Worm (Caenorhabditis elegans) whole organism, L3 larva: ENCODE data around the gene F58F9.3.

Experiments
- R02D3.7 ChIP-seq: fragments of 150-350 bp; optimal IDR thresholded peaks from 2 replicates; lab custom pipeline; 2014; ENCODE audit warnings: missing biosample characterization, missing genetic modification characterization
- ZK546.5 ChIP-seq: sonication (generic microtip); optimal IDR thresholded peaks from 2 replicates; lab custom pipeline; 2017; ENCODE audit warnings: missing biosample characterization, missing genetic modification characterization
- aly-2 ChIP-seq: fragments of 150-350 bp; optimal IDR thresholded peaks from 2 replicates; lab custom pipeline; 2014; ENCODE audit warnings: missing biosample characterization, missing genetic modification characterization
- ceh-82 ChIP-seq: fragments of 150-350 bp; optimal IDR thresholded peaks from 2 replicates; lab custom pipeline; 2014; ENCODE audit warnings: missing biosample characterization, missing genetic modification characterization
- ceh-9 ChIP-seq: sonication (generic microtip); optimal IDR thresholded peaks from 2 replicates; lab custom pipeline; 2018; ENCODE audit warnings: missing biosample characterization, missing genetic modification characterization
- elt-3 ChIP-seq, 3 experiments: fragments of 150-350 bp in 1 of 3; sonication (generic microtip) in 2 of 3; optimal IDR thresholded peaks; 2 replicates in 2 of 3; 4 replicates in 1 of 3; lab custom pipeline; 2014 to 2017; ENCODE audit warnings: missing biosample characterization in 3 of 3, missing genetic modification characterization in 3 of 3
- nhr-12 ChIP-seq: fragments of 150-350 bp; optimal IDR thresholded peaks from 2 replicates; lab custom pipeline; 2014; ENCODE audit warnings: missing biosample characterization, missing genetic modification characterization
- nhr-237 ChIP-seq: fragments of 150-350 bp; optimal IDR thresholded peaks from 2 replicates; lab custom pipeline; 2014; ENCODE audit warnings: missing biosample characterization, missing genetic modification characterization
- nhr-25 ChIP-seq: sonication (generic microtip); optimal IDR thresholded peaks from 2 replicates; lab custom pipeline; 2017; ENCODE audit warnings: missing biosample characterization, missing genetic modification characterization
- nhr-28 ChIP-seq: fragments of 150-350 bp; optimal IDR thresholded peaks from 2 replicates; lab custom pipeline; 2014; ENCODE audit warnings: missing biosample characterization, missing genetic modification characterization
- unc-62 ChIP-seq: fragments of 150-350 bp; sonication (generic microtip); optimal IDR thresholded peaks from 4 replicates; lab custom pipeline; 2014; ENCODE audit warnings: missing biosample characterization, missing genetic modification reagents, missing genetic modification characterization

DNA sequence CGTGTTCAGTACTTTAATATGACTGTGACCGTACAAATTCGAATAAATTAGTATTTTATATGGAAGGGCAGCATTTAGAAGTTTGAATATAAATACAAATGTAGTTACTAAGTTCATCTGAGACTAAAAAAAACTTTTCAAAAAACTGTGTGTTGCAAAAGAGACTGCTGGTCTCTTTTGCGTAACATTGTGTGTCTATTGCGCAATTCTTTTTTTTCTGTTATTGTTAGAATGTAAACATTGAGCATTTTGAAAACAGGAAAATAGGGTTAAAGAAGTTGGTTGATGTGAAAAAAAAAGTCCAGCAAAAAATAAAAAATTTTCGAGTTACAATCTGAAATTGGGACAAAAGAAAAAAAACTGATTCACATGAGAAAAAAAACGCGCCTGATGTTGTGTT, 23.7 kb upstream of the F58F9.3 start:
- TF ChIP-seq nhr-28 (no peak), nhr-237 (no peak), nhr-12 (tag; lab: Kevin White, UChicago) (no peak), elt-3 (tag; optimal IDR thresholded peaks at IDR 0.05; lab: Kevin White, UChicago) (no peak), unc-62 (GFP tag; lab: Kevin White, UChicago) (no peak), nhr-25 (tag; lab: Kevin White, UChicago) (no peak), ceh-9 (tag; lab: Kevin White, UChicago) (no peak), ceh-82 (tag; lab: Kevin White, UChicago) (no peak), aly-2 (tag; lab: Kevin White, UChicago) (no peak), ZK546.5 (no peak), R02D3.7 (tag; lab: Kevin White, UChicago) (no peak)
